Worm (Caenorhabditis elegans) whole organism, L4 larva: ENCODE results near the gene fax-1.

ENCODE experiments used
- F26F4.8 ChIP-seq: fragments of 200-800 bp; sonication (Bioruptor generic); conservative IDR thresholded peaks from 2 replicates; pipeline ENCODE4 v1.3.6; 2022; ENCODE audit warnings: missing genetic modification characterization, missing compliant biosample characterization
- F44E2.7 ChIP-seq: fragments of 200-800 bp; sonication (Bioruptor generic); IDR thresholded peaks from 2 replicates; pipeline ENCODE4 v2.1.2; 2022; ENCODE audit warnings: missing genetic modification characterization, missing compliant biosample characterization
- F49E8.2 ChIP-seq: sonication (generic microtip); optimal IDR thresholded peaks from 2 replicates; lab custom pipeline; 2016; ENCODE audit warnings: missing compliant biosample characterization, mild to moderate bottlenecking, missing genetic modification characterization, borderline replicate concordance
- R02D3.7 ChIP-seq: fragments of 150-350 bp; sonication (generic microtip); optimal IDR thresholded peaks from 3 replicates; lab custom pipeline; 2014; ENCODE audit warnings: missing biosample characterization, missing genetic modification characterization
- T20F7.1 ChIP-seq: fragments of 200-800 bp; sonication (Bioruptor generic); optimal IDR thresholded peaks from 2 replicates; lab custom pipeline; 2018; ENCODE audit warnings: mild to moderate bottlenecking, missing genetic modification characterization, missing compliant biosample characterization
- T26A8.4 ChIP-seq: fragments of 200-800 bp; sonication (Bioruptor generic); IDR thresholded peaks from 2 replicates; pipeline ENCODE4 v1.3.6; 2022; ENCODE audit warnings: missing genetic modification characterization, missing compliant biosample characterization
- Y48G9A.11 ChIP-seq: fragments of 200-800 bp; sonication (Bioruptor generic); IDR thresholded peaks from 2 replicates; pipeline ENCODE4 v1.3.6; 2022; ENCODE audit warnings: missing genetic modification reagents, missing genetic modification characterization, missing compliant biosample characterization
- Y75B8A.6 ChIP-seq: fragments of 200-800 bp; sonication (Bioruptor generic); IDR thresholded peaks from 2 replicates; pipeline ENCODE4 v1.3.6; 2022; ENCODE audit warnings: missing genetic modification reagents, missing genetic modification characterization, missing compliant biosample characterization
- aha-1 ChIP-seq: fragments of 150-350 bp; peaks from one replicate; lab custom pipeline; 2014; ENCODE audit warnings: missing biosample characterization, missing genetic modification characterization
- ceh-32 ChIP-seq: sonication (generic microtip); optimal IDR thresholded peaks from 2 replicates; lab custom pipeline; 2016; ENCODE audit warnings: mild to moderate bottlenecking, missing genetic modification characterization, missing compliant biosample characterization; ENCODE audit not compliant: poor library complexity
- ctbp-1 ChIP-seq: fragments of 200-800 bp; sonication (Bioruptor generic); IDR thresholded peaks from 2 replicates; pipeline ENCODE4 v1.3.6; 2022; ENCODE audit warnings: missing genetic modification reagents, missing genetic modification characterization, missing compliant biosample characterization
- daf-16 ChIP-seq, 3 experiments: sonication (generic microtip); optimal IDR thresholded peaks; 2 replicates each; lab custom pipeline; 2016 to 2017; ENCODE audit warnings: missing genetic modification characterization in 3 of 3, missing genetic modification reagents in 3 of 3, mild to moderate bottlenecking in 2 of 3, missing compliant biosample characterization in 2 of 3, missing biosample characterization in 1 of 3, moderate library complexity in 1 of 3
- dmd-6 ChIP-seq: fragments of 200-800 bp; sonication (Bioruptor generic); IDR thresholded peaks from 2 replicates; pipeline ENCODE4 v1.3.6; 2022; ENCODE audit warnings: missing genetic modification reagents, missing genetic modification characterization, missing compliant biosample characterization
- dpl-1 ChIP-seq: fragments of 150-350 bp; optimal IDR thresholded peaks from 2 replicates; lab custom pipeline; 2014; ENCODE audit warnings: missing biosample characterization, missing genetic modification reagents, missing genetic modification characterization
- dve-1 ChIP-seq: sonication (generic microtip); optimal IDR thresholded peaks from 2 replicates; lab custom pipeline; 2017; ENCODE audit warnings: antibody characterized with exemption, mild to moderate bottlenecking, missing genetic modification characterization, missing compliant biosample characterization; ENCODE audit not compliant: insufficient read depth
- egl-27 ChIP-seq: sonication (generic microtip); optimal IDR thresholded peaks from 3 replicates; lab custom pipeline; 2017; ENCODE audit warnings: missing biosample characterization, missing genetic modification reagents, missing genetic modification characterization
- egl-43 ChIP-seq: fragments of 200-800 bp; sonication (Bioruptor generic); IDR thresholded peaks from 2 replicates; pipeline ENCODE4 v1.3.6; 2022; ENCODE audit warnings: missing genetic modification reagents, missing genetic modification characterization, missing compliant biosample characterization
- fkh-10 ChIP-seq: fragments of 150-350 bp; optimal IDR thresholded peaks from 2 replicates; lab custom pipeline; 2014; ENCODE audit warnings: missing biosample characterization, missing genetic modification reagents, missing genetic modification characterization
- hif-1 ChIP-seq, 2 experiments: sonication (generic microtip); optimal IDR thresholded peaks; 2 replicates each; lab custom pipeline; 2016 to 2017; ENCODE audit warnings: missing compliant biosample characterization in 2 of 2, missing genetic modification characterization in 2 of 2, missing genetic modification reagents in 2 of 2, missing genotype in 2 of 2, mild to moderate bottlenecking in 1 of 2
- hlh-11 ChIP-seq: fragments of 200-800 bp; sonication (Bioruptor generic); optimal IDR thresholded peaks from 2 replicates; lab custom pipeline; 2018; ENCODE audit warnings: mild to moderate bottlenecking, missing genetic modification characterization, missing compliant biosample characterization
- hmg-1.1 ChIP-seq: fragments of 200-800 bp; sonication (Bioruptor generic); IDR thresholded peaks from 2 replicates; pipeline ENCODE4 v1.3.6; 2022; ENCODE audit warnings: missing genetic modification reagents, missing genetic modification characterization, missing compliant biosample characterization
- lim-7 ChIP-seq: fragments of 200-800 bp; sonication (Bioruptor generic); IDR thresholded peaks from 2 replicates; pipeline ENCODE4 v1.3.6; 2022; ENCODE audit warnings: missing genetic modification characterization, missing compliant biosample characterization
- lin-38 ChIP-seq: fragments of 200-800 bp; sonication (Bioruptor generic); IDR thresholded peaks from 2 replicates; pipeline ENCODE4 v1.3.6; 2022; ENCODE audit warnings: missing genetic modification reagents, missing genetic modification characterization, missing compliant biosample characterization
- lir-3 ChIP-seq: sonication (generic microtip); optimal IDR thresholded peaks from 2 replicates; lab custom pipeline; 2016; ENCODE audit warnings: mild to moderate bottlenecking, missing genetic modification characterization, missing compliant biosample characterization
- madf-9 ChIP-seq: fragments of 200-800 bp; sonication (Bioruptor generic); conservative IDR thresholded peaks from 2 replicates; pipeline ENCODE4 v1.3.6; 2022; ENCODE audit warnings: missing genetic modification reagents, missing genetic modification characterization, missing compliant biosample characterization
- mdt-29 ChIP-seq: fragments of 200-800 bp; sonication (Bioruptor generic); IDR thresholded peaks from 2 replicates; pipeline ENCODE4 v1.3.6; 2022; ENCODE audit warnings: missing genetic modification reagents, missing genetic modification characterization, missing compliant biosample characterization
- mep-1 ChIP-seq: fragments of 150-350 bp; sonication (generic microtip); optimal IDR thresholded peaks from 3 replicates; lab custom pipeline; 2014; ENCODE audit warnings: missing biosample characterization, missing genetic modification characterization
- mes-2 ChIP-seq: sonication (generic microtip); optimal IDR thresholded peaks from 2 replicates; lab custom pipeline; 2016; ENCODE audit warnings: missing genotype, mild to moderate bottlenecking, missing genetic modification characterization, missing compliant biosample characterization; ENCODE audit not compliant: poor library complexity, severe bottlenecking
- nhr-102 ChIP-seq: sonication (generic microtip); optimal IDR thresholded peaks from 2 replicates; lab custom pipeline; 2016; ENCODE audit warnings: mild to moderate bottlenecking, missing genetic modification characterization, moderate library complexity, missing compliant biosample characterization
- nhr-111 ChIP-seq: fragments of 200-800 bp; sonication (Bioruptor generic); optimal IDR thresholded peaks from 2 replicates; lab custom pipeline; 2018; ENCODE audit warnings: mild to moderate bottlenecking, missing genetic modification characterization, missing compliant biosample characterization
- nhr-28 ChIP-seq: fragments of 150-350 bp; optimal IDR thresholded peaks from 2 replicates; lab custom pipeline; 2014; ENCODE audit warnings: missing biosample characterization, missing genetic modification characterization
- nhr-6 ChIP-seq: fragments of 150-350 bp; optimal IDR thresholded peaks from 2 replicates; lab custom pipeline; 2014; ENCODE audit warnings: missing biosample characterization, missing genetic modification characterization
- nhr-76 ChIP-seq: fragments of 150-350 bp; optimal IDR thresholded peaks from 2 replicates; lab custom pipeline; 2014; ENCODE audit warnings: missing biosample characterization, missing genetic modification characterization
- nhr-77 ChIP-seq: fragments of 150-350 bp; optimal IDR thresholded peaks from 2 replicates; lab custom pipeline; 2014; ENCODE audit warnings: missing biosample characterization, missing genetic modification characterization
- php-3 ChIP-seq: fragments of 200-800 bp; sonication (Bioruptor generic); IDR thresholded peaks from 2 replicates; pipeline ENCODE4 v1.3.6; 2022; ENCODE audit warnings: missing genetic modification reagents, missing genetic modification characterization, missing compliant biosample characterization
- pqm-1 ChIP-seq: sonication (generic microtip); optimal IDR thresholded peaks from 2 replicates; lab custom pipeline; 2017; ENCODE audit warnings: missing biosample characterization, missing genetic modification characterization
- rbr-2 ChIP-seq: sonication (generic microtip); optimal IDR thresholded peaks from 2 replicates; lab custom pipeline; 2016; ENCODE audit warnings: missing genotype, missing genetic modification characterization, missing compliant biosample characterization
- spr-1 ChIP-seq: sonication (generic microtip); optimal IDR thresholded peaks from 2 replicates; lab custom pipeline; 2016; ENCODE audit warnings: mild to moderate bottlenecking, missing genetic modification characterization, missing compliant biosample characterization
- tag-97 ChIP-seq: fragments of 200-800 bp; sonication (Bioruptor generic); IDR thresholded peaks from 2 replicates; pipeline ENCODE4 v1.3.6; 2022; ENCODE audit warnings: missing genetic modification characterization, missing compliant biosample characterization
- unc-130 ChIP-seq: sonication (generic microtip); optimal IDR thresholded peaks from 2 replicates; lab custom pipeline; 2016; ENCODE audit warnings: missing genetic modification reagents, missing genetic modification characterization, missing compliant biosample characterization
- zfp-3 ChIP-seq: fragments of 200-800 bp; sonication (Bioruptor generic); conservative IDR thresholded peaks from 2 replicates; pipeline ENCODE4 v1.3.6; 2022; ENCODE audit warnings: missing genetic modification reagents, missing genetic modification characterization, missing compliant biosample characterization
- zip-2 ChIP-seq: fragments of 150-350 bp; optimal IDR thresholded peaks from 2 replicates; lab custom pipeline; 2014; ENCODE audit warnings: missing biosample characterization, missing genetic modification characterization
- ztf-7 ChIP-seq: fragments of 150-350 bp; optimal IDR thresholded peaks from 2 replicates; lab custom pipeline; 2014; ENCODE audit warnings: missing biosample characterization, missing genetic modification characterization

Gene fax-1

DNA sequence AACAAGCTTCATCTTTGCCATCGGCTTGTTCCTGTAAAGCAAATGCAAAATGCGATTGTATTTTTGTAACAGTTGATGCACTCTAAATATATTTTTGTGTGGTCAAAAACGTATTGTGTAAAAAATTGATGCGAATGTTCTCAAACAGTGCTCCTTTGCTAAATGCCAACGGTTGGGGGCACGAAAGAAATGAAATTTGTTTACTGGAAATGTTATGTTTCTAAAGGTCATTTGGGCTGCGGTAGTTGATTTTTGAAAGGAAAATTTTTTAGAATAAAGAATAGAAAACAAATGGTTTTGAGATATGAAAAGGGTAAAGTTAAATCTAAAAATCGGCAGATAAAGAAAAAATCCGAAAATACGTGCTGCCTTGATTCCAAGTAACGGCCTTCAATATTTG lies 28.7 kb downstream of the fax-1 start, which contains the start of gene C15C7.6:
C15C7.6 (minus strand) TSS at position 101 of the 400 bp plus-strand sequence.
- TF ChIP-seq lir-3 (no peak), nhr-6 (tag; lab: Kevin White, UChicago) (no peak), dmd-6 (GFP tag; lab: Robert Waterston, UW) (no peak), ctbp-1 (GFP tag; lab: Robert Waterston, UW) (no peak), rbr-2 (tag; lab: Kevin White, UChicago) (no peak), mdt-29 (GFP tag; lab: Robert Waterston, UW) (no peak), nhr-28 (tag; lab: Kevin White, UChicago) (no peak), lin-38 (GFP tag; lab: Robert Waterston, UW) (no peak), spr-1 (tag; lab: Kevin White, UChicago) (no peak), nhr-76 (tag; lab: Kevin White, UChicago) (no peak), F49E8.2 (tag; lab: Kevin White, UChicago) (no peak), T20F7.1 (GFP tag; lab: Kevin White, UChicago) (no peak), fkh-10 (GFP tag; lab: Kevin White, UChicago) (no peak), ceh-32 (tag; lab: Kevin White, UChicago) (no peak)

DNA sequence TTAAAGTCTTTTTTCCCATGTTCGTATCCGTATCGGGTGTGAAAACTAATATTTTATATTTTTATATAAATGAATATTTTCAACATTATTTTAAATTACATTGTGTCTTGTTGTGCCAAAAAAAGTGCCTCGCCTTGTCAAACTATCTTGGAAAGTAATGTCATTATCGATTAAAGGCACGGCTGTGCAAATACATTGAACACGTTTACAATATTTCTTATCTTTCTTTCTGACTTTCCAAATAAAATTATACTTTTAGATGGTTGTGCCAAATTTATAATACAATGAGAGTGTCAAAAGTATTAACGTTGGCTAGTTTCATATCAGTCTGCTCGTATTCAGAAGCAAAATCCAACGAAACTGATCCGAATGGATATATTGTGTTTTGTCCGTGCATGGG lies 33.6 kb downstream of the fax-1 start, which contains the start of gene pfut-1:
pfut-1 (plus strand) TSS at position 258 of the 400 bp plus-strand sequence.
- TF ChIP-seq nhr-111 (GFP tag; lab: Kevin White, UChicago) (no peak), nhr-28 (tag; lab: Kevin White, UChicago) (peak; percentile 28), mdt-29 (GFP tag; lab: Robert Waterston, UW) (no peak), F44E2.7 (GFP tag; lab: Robert Waterston, UW) (no peak), zip-2 (tag; lab: Kevin White, UChicago) (no peak), nhr-77 (tag; lab: Kevin White, UChicago) (no peak), dpl-1 (GFP tag; lab: Kevin White, UChicago) (no peak), tag-97 (GFP tag; lab: Robert Waterston, UW) (no peak), ztf-7 (tag; lab: Kevin White, UChicago) (no peak), unc-130 (GFP tag; lab: Kevin White, UChicago) (no peak), daf-16 (GFP tag; optimal IDR thresholded peaks at IDR 0.05; lab: Kevin White, UChicago) (no peak), daf-16 (tag; optimal IDR thresholded peaks at IDR 0.05; lab: Kevin White, UChicago) (peak; percentile 61), T26A8.4 (GFP tag; lab: Robert Waterston, UW) (no peak), Y48G9A.11 (GFP tag; lab: Robert Waterston, UW) (no peak), T20F7.1 (GFP tag; lab: Kevin White, UChicago) (peak; percentile 22), egl-43 (no peak), pqm-1 (peak; percentile 19)

DNA sequence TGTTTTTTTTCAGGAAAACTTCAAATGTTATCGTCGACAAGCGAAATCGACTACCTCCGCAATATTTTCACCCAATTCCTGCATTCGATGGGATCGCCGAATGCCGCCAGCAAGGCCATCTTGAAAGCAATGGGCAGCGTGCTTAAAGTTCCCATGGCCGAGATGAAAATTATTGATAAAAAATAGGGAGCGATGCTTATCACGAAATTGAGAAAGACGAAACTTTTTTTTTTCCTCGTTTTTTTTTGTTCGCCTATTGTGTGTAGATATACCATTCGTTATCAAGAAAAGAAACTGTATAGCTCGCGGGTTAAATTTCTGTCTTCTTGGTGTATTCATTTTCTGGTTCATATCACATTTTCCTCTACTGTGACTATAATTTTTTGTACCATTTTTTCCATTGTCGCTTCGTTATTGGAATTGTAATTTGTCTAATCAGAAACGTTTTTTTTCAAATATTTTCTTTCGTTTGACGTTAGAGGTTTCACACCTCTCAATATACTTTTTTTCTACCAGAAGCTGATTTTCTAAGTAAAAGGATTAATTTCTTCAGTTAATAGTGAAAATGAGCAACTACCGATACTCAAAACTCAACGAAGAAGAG lies 35.1 kb downstream of the fax-1 start, which contains the start of gene syx-6:
syx-6 (plus strand) TSS at position 554 of the 604 bp plus-strand sequence.
- TF ChIP-seq egl-27 (tag; lab: Kevin White, UChicago) (no peak), hif-1 (tag; optimal IDR thresholded peaks at IDR 0.05; lab: Kevin White, UChicago) (no peak), mes-2 (tag; lab: Kevin White, UChicago) (no peak), dve-1 (no peak), aha-1 (tag; lab: Kevin White, UChicago) (peak; percentile 67)
- TF ChIP-seq, all 104 proteins: peak for 1

DNA sequence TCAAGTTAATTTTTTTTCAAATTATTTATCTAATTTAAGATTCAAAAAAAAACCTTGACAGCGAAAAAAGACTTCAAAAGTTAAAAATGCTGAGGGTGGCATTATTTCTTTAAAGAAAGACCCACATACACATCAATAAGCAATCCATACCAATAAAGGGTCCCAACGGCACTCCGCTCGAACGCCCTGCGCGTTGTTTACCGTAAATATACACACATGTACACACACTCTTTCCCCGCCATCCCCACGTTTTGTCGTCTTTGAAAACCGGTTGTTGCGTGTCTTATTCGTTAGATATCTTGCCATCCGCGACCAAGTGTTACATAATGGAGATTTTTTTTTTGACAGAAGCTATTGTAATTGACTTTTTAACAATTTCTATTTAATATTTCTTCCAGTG lies 39.6 kb downstream of the fax-1 start, which contains the start of gene gcc-1:
gcc-1 (plus strand) TSS at position 399 of the 400 bp plus-strand sequence.
- TF ChIP-seq hif-1 (tag; optimal IDR thresholded peaks at IDR 0.05; lab: Kevin White, UChicago): peak in 1 of 2 experiments; percentile 17
- TF ChIP-seq R02D3.7 (tag; lab: Kevin White, UChicago): peak; percentile 59
- TF ChIP-seq hmg-1.1 (GFP tag; lab: Robert Waterston, UW): peak; percentile 64; the same call in 1 of the 2 replicates
- TF ChIP-seq mes-2 (tag; lab: Kevin White, UChicago): peak; percentile 69
- no peak for TF ChIP-seq Y75B8A.6 (GFP tag; lab: Robert Waterston, UW)
- peak; percentile 0 for TF ChIP-seq spr-1 (tag; lab: Kevin White, UChicago)
- no peak for TF ChIP-seq zfp-3 (GFP tag; lab: Robert Waterston, UW)
- TF ChIP-seq T20F7.1 (GFP tag; lab: Kevin White, UChicago): peak; percentile 93
- peak; percentile 95 for TF ChIP-seq aha-1 (tag; lab: Kevin White, UChicago)
- TF ChIP-seq hlh-11 (tag; lab: Kevin White, UChicago): peak; percentile 33
- peak; percentile 23; the same call in 1 of the 2 replicates for TF ChIP-seq dmd-6 (GFP tag; lab: Robert Waterston, UW)
- peak; percentile 49 for TF ChIP-seq mep-1 (tag; lab: Kevin White, UChicago)
- no peak for TF ChIP-seq madf-9 (GFP tag; lab: Robert Waterston, UW)
- peak; percentile 13 for TF ChIP-seq nhr-102 (tag; lab: Kevin White, UChicago)
- no peak for TF ChIP-seq php-3 (GFP tag; lab: Robert Waterston, UW)
- TF ChIP-seq lim-7 (GFP tag; lab: Robert Waterston, UW): no peak
- TF ChIP-seq F26F4.8 (GFP tag; lab: Robert Waterston, UW): no peak
